Worm (Caenorhabditis elegans): ENCODE results near the gene swp-1.

The swp-1 gene

DNA sequence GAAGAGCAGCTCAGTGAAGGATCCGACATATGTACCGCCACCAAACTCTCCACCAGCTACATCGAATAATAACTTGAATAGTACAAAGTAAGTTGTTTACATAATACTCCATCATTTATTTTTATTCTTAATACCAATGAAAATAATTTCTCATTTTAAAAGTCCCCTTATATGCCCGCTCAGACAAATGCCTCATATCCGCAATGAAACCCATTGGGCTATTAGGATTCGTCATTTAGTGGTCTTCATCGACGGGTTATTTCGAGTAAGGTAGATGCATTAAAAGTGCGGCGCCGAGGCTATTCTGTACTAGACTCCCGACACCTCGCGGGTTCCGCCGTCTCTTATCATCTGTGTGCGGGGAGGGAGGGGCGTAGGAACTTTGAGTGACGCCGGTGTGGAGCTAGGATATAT is 51.6 kb downstream of the swp-1 start:
- TF ChIP-seq ceh-34 (tag; optimal IDR thresholded peaks at IDR 0.05) = no peak
- no peak for TF ChIP-seq K02D7.2 (tag; optimal IDR thresholded peaks at IDR 0.05)
- no peak for TF ChIP-seq tbx-2 (tag; optimal IDR thresholded peaks at IDR 0.05)
- no peak for TF ChIP-seq ceh-2 (tag; optimal IDR thresholded peaks at IDR 0.05)
- no peak for TF ChIP-seq hlh-6 (tag; optimal IDR thresholded peaks at IDR 0.05)
- no peak for TF ChIP-seq ahr-1 (tag; optimal IDR thresholded peaks at IDR 0.05)

All from whole organism, late embryonic.